Fruit fly (Drosophila melanogaster) whole organism, embryonic: Measurements from ENCODE around the gene CG15286.

Source experiments
- Atf-2 ChIP-seq: fragments of 200-800 bp; sonication (Bioruptor generic); optimal IDR thresholded peaks from 2 replicates; lab custom pipeline; 2016; ENCODE audit warnings: missing biosample characterization, missing genetic modification characterization
- C15 ChIP-seq: fragments of 200-800 bp; sonication (Bioruptor generic); IDR thresholded peaks from 3 replicates; pipeline ENCODE4 v1.3.6; 2022; ENCODE audit warnings: missing biosample characterization, missing genetic modification characterization
- CG10543 ChIP-seq: fragments of 200-800 bp; sonication (Bioruptor generic); optimal IDR thresholded peaks from 3 replicates; lab custom pipeline; 2017; ENCODE audit warnings: missing biosample characterization, mild to moderate bottlenecking, missing genetic modification characterization, moderate library complexity
- CG10565 ChIP-seq: fragments of 200-800 bp; sonication (Bioruptor generic); optimal IDR thresholded peaks from 3 replicates; lab custom pipeline; 2016; ENCODE audit warnings: missing biosample characterization, mild to moderate bottlenecking, missing genetic modification characterization
- CG11504 ChIP-seq: fragments of 200-800 bp; sonication (Bioruptor generic); optimal IDR thresholded peaks from 3 replicates; lab custom pipeline; 2019; ENCODE audit warnings: missing biosample characterization, mild to moderate bottlenecking, missing genetic modification characterization, moderate library complexity
- CG1233 ChIP-seq: fragments of 200-800 bp; sonication (Bioruptor generic); optimal IDR thresholded peaks from 4 replicates; lab custom pipeline; 2018; ENCODE audit warnings: missing biosample characterization, mild to moderate bottlenecking, missing genetic modification characterization
- CG12769 ChIP-seq: fragments of 200-800 bp; sonication (Bioruptor generic); optimal IDR thresholded peaks from 2 replicates; lab custom pipeline; 2019; ENCODE audit warnings: missing biosample characterization, mild to moderate bottlenecking, missing genetic modification characterization, moderate library complexity
- CG1529 ChIP-seq: fragments of 200-800 bp; sonication (Bioruptor generic); optimal IDR thresholded peaks from 3 replicates; lab custom pipeline; 2018; ENCODE audit warnings: missing biosample characterization, missing genetic modification characterization
- CG1647 ChIP-seq: fragments of 200-800 bp; sonication (Bioruptor generic); optimal IDR thresholded peaks from 3 replicates; lab custom pipeline; 2016; ENCODE audit warnings: missing biosample characterization, missing genetic modification characterization
- CG16813 ChIP-seq: fragments of 200-800 bp; sonication (Bioruptor generic); IDR thresholded peaks from 3 replicates; pipeline ENCODE4 v1.3.6; 2022; ENCODE audit warnings: missing biosample characterization, missing genetic modification characterization; ENCODE audit not compliant: partially characterized antibody
- CG2712 ChIP-seq: fragments of 200-800 bp; optimal IDR thresholded peaks from 3 replicates; lab custom pipeline; 2019; ENCODE audit warnings: missing biosample characterization, mild to moderate bottlenecking, missing genetic modification characterization, moderate library complexity
- CG30020 ChIP-seq: fragments of 200-800 bp; optimal IDR thresholded peaks from 2 replicates; lab custom pipeline; 2019; ENCODE audit warnings: missing biosample characterization, mild to moderate bottlenecking, missing genetic modification characterization, moderate library complexity
- CG30403 ChIP-seq: fragments of 200-800 bp; sonication (Bioruptor generic); optimal IDR thresholded peaks from 3 replicates; lab custom pipeline; 2016; ENCODE audit warnings: missing biosample characterization, missing genetic modification characterization
- CG31441 ChIP-seq: fragments of 200-800 bp; sonication (Bioruptor generic); IDR thresholded peaks from 2 replicates; pipeline ENCODE4 v1.3.6; 2022; ENCODE audit warnings: missing biosample characterization, missing genetic modification characterization
- CG34422 ChIP-seq: fragments of 200-800 bp; sonication (Bioruptor generic); IDR thresholded peaks from 3 replicates; pipeline ENCODE4 v1.3.6; 2022; ENCODE audit warnings: missing biosample characterization, missing genetic modification characterization
- CG4854 ChIP-seq: fragments of 200-800 bp; sonication (Bioruptor generic); optimal IDR thresholded peaks from 2 replicates; lab custom pipeline; 2016; ENCODE audit warnings: missing biosample characterization, missing genetic modification characterization, inconsistent platforms
- CG5180 ChIP-seq: fragments of 200-800 bp; sonication (Bioruptor generic); optimal IDR thresholded peaks from 3 replicates; lab custom pipeline; 2017; ENCODE audit warnings: missing biosample characterization, missing genetic modification characterization, mild to moderate bottlenecking, moderate library complexity, missing genetic modification reagents
- CG8089 ChIP-seq: fragments of 200-800 bp; sonication (Bioruptor generic); optimal IDR thresholded peaks from 3 replicates; lab custom pipeline; 2016; ENCODE audit warnings: missing biosample characterization, missing genetic modification characterization
- CG9932 ChIP-seq: fragments of 200-800 bp; sonication (Bioruptor generic); IDR thresholded peaks from 2 replicates; pipeline ENCODE4 v1.3.6; 2022; ENCODE audit warnings: missing biosample characterization, missing genetic modification characterization
- Dip3 ChIP-seq: fragments of 200-800 bp; sonication (Bioruptor generic); optimal IDR thresholded peaks from 3 replicates; lab custom pipeline; 2016; ENCODE audit warnings: missing biosample characterization, missing genetic modification characterization
- Dll ChIP-seq: fragments of 200-800 bp; sonication (Bioruptor generic); IDR thresholded peaks from 4 replicates; pipeline ENCODE4 v1.3.6; 2022; ENCODE audit warnings: missing biosample characterization, missing genetic modification characterization; ENCODE audit not compliant: partially characterized antibody
- Dp ChIP-seq: fragments of 200-800 bp; sonication (Bioruptor generic); optimal IDR thresholded peaks from 2 replicates; lab custom pipeline; 2018; ENCODE audit warnings: missing biosample characterization, mild to moderate bottlenecking, missing genetic modification characterization, moderate library complexity
- Dref ChIP-seq: fragments of 200-800 bp; sonication (Bioruptor generic); IDR thresholded peaks from 2 replicates; pipeline ENCODE4 v1.3.6; 2022; ENCODE audit warnings: missing biosample characterization, missing genetic modification characterization
- Drgx ChIP-seq: fragments of 200-800 bp; sonication (Bioruptor generic); IDR thresholded peaks from 2 replicates; pipeline ENCODE4 v1.3.6; 2022; ENCODE audit warnings: missing biosample characterization, missing genetic modification characterization
- Elba2 ChIP-seq: fragments of 200-800 bp; sonication (Bioruptor generic); optimal IDR thresholded peaks from 3 replicates; lab custom pipeline; 2016; ENCODE audit warnings: missing biosample characterization, missing genetic modification characterization
- HHEX ChIP-seq: fragments of 200-800 bp; sonication (Bioruptor generic); optimal IDR thresholded peaks from 3 replicates; lab custom pipeline; 2017; ENCODE audit warnings: missing biosample characterization, mild to moderate bottlenecking, missing genetic modification characterization, missing genetic modification reagents
- HLH3B ChIP-seq: fragments of 200-800 bp; sonication (Bioruptor generic); IDR thresholded peaks from 2 replicates; pipeline ENCODE4 v1.3.6; 2022; ENCODE audit warnings: missing biosample characterization, missing genetic modification characterization
- Hsf ChIP-seq: fragments of 200-800 bp; sonication (Bioruptor generic); optimal IDR thresholded peaks from 3 replicates; lab custom pipeline; 2016; ENCODE audit warnings: missing biosample characterization, missing genetic modification characterization
- Med ChIP-seq: fragments of 200-800 bp; sonication (Bioruptor generic); peaks from one replicate; lab custom pipeline; 2016; ENCODE audit warnings: missing biosample characterization, missing genetic modification characterization, mild to moderate bottlenecking, inconsistent platforms, moderate library complexity
- Scr ChIP-seq: fragments of 200-800 bp; sonication (Bioruptor generic); IDR thresholded peaks from 2 replicates; pipeline ENCODE4 v1.3.6; 2022; ENCODE audit warnings: missing biosample characterization, missing genetic modification characterization; ENCODE audit not compliant: partially characterized antibody
- Vsx1 ChIP-seq: fragments of 200-800 bp; sonication (Bioruptor generic); optimal IDR thresholded peaks from 2 replicates; lab custom pipeline; 2017; ENCODE audit warnings: missing biosample characterization, mild to moderate bottlenecking, missing genetic modification characterization, missing genetic modification reagents
- bab2 ChIP-seq: fragments of 200-800 bp; sonication (Bioruptor generic); optimal IDR thresholded peaks from 2 replicates; lab custom pipeline; 2016; ENCODE audit warnings: missing biosample characterization, missing genetic modification characterization
- br ChIP-seq: fragments of >200 bp; optimal IDR thresholded peaks from 2 replicates; lab custom pipeline; 2017
- chinmo ChIP-seq: fragments of 200-800 bp; sonication (Bioruptor generic); IDR thresholded peaks from 4 replicates; pipeline ENCODE4 v1.3.6; 2022; ENCODE audit warnings: missing biosample characterization, missing genetic modification characterization; ENCODE audit not compliant: partially characterized antibody
- dmrt11E ChIP-seq: fragments of 200-800 bp; sonication (Bioruptor generic); optimal IDR thresholded peaks from 3 replicates; lab custom pipeline; 2018; ENCODE audit warnings: missing biosample characterization, mild to moderate bottlenecking, missing genetic modification characterization, moderate library complexity
- eyg ChIP-seq: fragments of 200-800 bp; sonication (Bioruptor generic); optimal IDR thresholded peaks from 3 replicates; lab custom pipeline; 2016; ENCODE audit warnings: missing biosample characterization, missing genetic modification characterization
- hb ChIP-seq: fragments of 200-800 bp; sonication (Bioruptor generic); IDR thresholded peaks from 3 replicates; pipeline ENCODE4 v1.3.6; 2022; ENCODE audit warnings: missing biosample characterization, missing genetic modification characterization; ENCODE audit not compliant: partially characterized antibody
- ind ChIP-seq: fragments of 200-800 bp; sonication (Bioruptor generic); optimal IDR thresholded peaks from 3 replicates; lab custom pipeline; 2016; ENCODE audit warnings: missing biosample characterization, missing genetic modification characterization
- insv ChIP-seq, 2 experiments: fragments of 200-800 bp; sonication (Bioruptor generic); optimal IDR thresholded peaks; 3 replicates each; lab custom pipeline; 2016 to 2018; ENCODE audit warnings: missing biosample characterization in 2 of 2, missing genetic modification characterization in 2 of 2
- onecut ChIP-seq: fragments of 200-800 bp; sonication (Bioruptor generic); IDR thresholded peaks from 2 replicates; pipeline ENCODE4 v1.3.6; 2022; ENCODE audit warnings: missing biosample characterization, missing genetic modification characterization
- org-1 ChIP-seq: fragments of 200-800 bp; sonication (Bioruptor generic); optimal IDR thresholded peaks from 2 replicates; lab custom pipeline; 2017; ENCODE audit warnings: missing biosample characterization, missing genetic modification characterization
- peb ChIP-seq: fragments of 200-800 bp; sonication (Bioruptor generic); IDR thresholded peaks from 2 replicates; pipeline ENCODE4 v1.3.6; 2022; ENCODE audit warnings: missing biosample characterization, missing genetic modification characterization
- pnt ChIP-seq: fragments of 200-800 bp; sonication (Bioruptor generic); optimal IDR thresholded peaks from 3 replicates; lab custom pipeline; 2016; ENCODE audit warnings: missing biosample characterization, missing genetic modification characterization
- pzg ChIP-seq: fragments of 200-800 bp; sonication (Bioruptor generic); optimal IDR thresholded peaks from 3 replicates; lab custom pipeline; 2018; ENCODE audit warnings: missing biosample characterization, mild to moderate bottlenecking, missing genetic modification characterization, moderate library complexity
- row ChIP-seq: fragments of 200-800 bp; sonication (Bioruptor generic); IDR thresholded peaks from 3 replicates; pipeline ENCODE4 v1.3.6; 2022; ENCODE audit warnings: missing biosample characterization, missing genetic modification characterization
- run ChIP-seq: fragments of 200-800 bp; sonication (Bioruptor generic); optimal IDR thresholded peaks from 3 replicates; lab custom pipeline; 2018; ENCODE audit warnings: missing biosample characterization, mild to moderate bottlenecking, missing genetic modification characterization
- sens ChIP-seq: fragments of 200-800 bp; sonication (Bioruptor generic); peaks from one replicate; lab custom pipeline; 2016; ENCODE audit warnings: missing biosample characterization, missing genetic modification characterization
- sna ChIP-seq: fragments of 200-800 bp; sonication (Bioruptor generic); IDR thresholded peaks from 2 replicates; pipeline ENCODE4 v1.3.6; 2022; ENCODE audit warnings: missing biosample characterization, missing genetic modification characterization; ENCODE audit not compliant: partially characterized antibody
- sr ChIP-seq: fragments of 200-800 bp; sonication (Bioruptor generic); IDR thresholded peaks from 3 replicates; pipeline ENCODE4 v1.3.6; 2022; ENCODE audit warnings: missing biosample characterization, missing genetic modification characterization

CG15286 gene

DNA sequence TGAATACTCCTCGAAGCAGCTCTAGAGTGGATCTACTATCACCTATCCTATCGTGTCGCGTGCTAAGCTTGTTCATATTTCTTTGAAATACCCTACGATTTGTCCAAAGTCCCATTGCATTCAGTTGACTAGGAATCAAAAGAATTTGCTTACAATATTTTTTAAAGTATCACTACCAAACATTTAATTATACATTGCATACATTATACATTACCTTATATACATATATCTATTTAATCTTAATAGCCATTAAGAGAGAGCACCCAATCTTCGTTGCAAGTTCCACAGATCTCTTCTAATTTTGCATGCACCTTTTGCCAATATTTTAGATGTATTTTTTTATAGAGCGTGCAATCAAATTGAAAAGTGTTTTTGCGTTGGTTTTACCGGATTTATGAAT, 19.4 kb upstream of the CG15286 start:
- TF ChIP-seq CG11504 (tag; lab: Kevin White, UChicago): peak; percentile 12
- peak; percentile 49 for TF ChIP-seq Drgx (GFP tag; lab: Robert Waterston, UW)
- 0 out of 3 replicates have a peak, but pooled peaks have one; percentile 11 for TF ChIP-seq row (GFP tag; lab: Robert Waterston, UW)
- TF ChIP-seq chinmo (GFP tag; lab: Robert Waterston, UW): 0 out of 4 replicates have a peak, but pooled peaks have one; percentile 14
- TF ChIP-seq CG30403 (GFP tag; lab: Kevin White, UChicago): no peak
- TF ChIP-seq HLH3B: peak; percentile 32; the same call in 1 of the 2 replicates
- TF ChIP-seq, all 482 proteins: peak for 5

DNA sequence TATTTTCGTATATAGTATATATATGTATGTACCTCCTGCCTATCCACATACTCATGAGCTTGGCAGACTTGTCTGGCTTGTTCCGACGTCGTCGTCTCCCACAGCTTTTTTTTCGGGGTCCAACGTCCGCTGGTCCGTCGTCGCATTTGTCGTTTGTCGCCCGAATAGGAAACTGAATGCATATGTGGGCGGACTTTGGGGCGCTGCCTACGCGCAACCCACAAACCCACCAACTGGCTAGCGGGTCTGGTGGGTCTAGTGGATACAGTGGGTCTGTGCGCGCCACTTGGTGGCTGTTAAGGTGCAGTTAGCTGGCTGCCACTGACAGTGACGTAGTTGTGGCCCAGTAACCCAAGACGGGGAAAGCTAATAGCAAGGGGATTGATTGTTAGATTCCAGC, 19.0 kb upstream of the CG15286 start:
- TF ChIP-seq dmrt11E (no peak), sr (peak; percentile 97), CG1233 (GFP tag; lab: Kevin White, UChicago) (no peak), CG1647 (no peak), CG31441 (GFP tag; lab: Robert Waterston, UW) (no peak), CG1529 (no peak), peb (GFP tag; lab: Robert Waterston, UW) (no peak), CG5180 (GFP tag; lab: Kevin White, UChicago) (no peak), Med (GFP tag; lab: Kevin White, UChicago) (peak; percentile 11)

DNA sequence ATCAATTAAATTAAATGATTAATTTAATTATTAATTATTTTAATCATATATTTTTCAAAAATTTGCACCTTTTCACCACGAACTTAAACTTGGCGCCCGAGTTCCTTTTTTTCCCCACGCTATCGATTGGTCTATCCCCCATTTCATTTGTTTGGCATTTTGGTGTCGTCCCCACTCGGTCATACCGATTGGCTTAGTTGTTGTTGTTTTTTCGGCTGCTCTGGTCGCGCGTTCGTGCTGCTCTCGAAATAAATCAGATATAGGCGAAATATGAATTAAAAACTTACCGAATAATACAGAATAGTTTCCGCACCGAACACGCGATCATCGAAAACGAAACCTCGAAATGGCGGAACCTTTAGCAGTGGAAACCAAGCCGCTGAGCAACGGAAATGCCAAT, 4.1 kb upstream of the CG15286 start, which contains the start of gene CG33090:
Gene CG33090 (plus strand): TSS at position 194 of the 400 bp plus-strand sequence.
- no peak for TF ChIP-seq Dip3
- TF ChIP-seq org-1 (GFP tag; lab: Kevin White, UChicago): no peak
- TF ChIP-seq CG16813: no peak
- TF ChIP-seq CG8089 (GFP tag; lab: Kevin White, UChicago): no peak
- TF ChIP-seq CG10543 (GFP tag; lab: Kevin White, UChicago): no peak
- no peak for TF ChIP-seq C15
- peak; percentile 18; the same call in 1 of the 2 replicates for TF ChIP-seq sna
- no peak for TF ChIP-seq Atf-2
- TF ChIP-seq CG2712 (tag; lab: Kevin White, UChicago): no peak
- peak; percentile 32 for TF ChIP-seq sens (GFP tag; lab: Kevin White, UChicago)
- peak; percentile 89 for TF ChIP-seq Dp (GFP tag; lab: Kevin White, UChicago)
- no peak for TF ChIP-seq CG12769 (tag; lab: Kevin White, UChicago)
- TF ChIP-seq CG30020 (tag; lab: Kevin White, UChicago): no peak
- no peak for TF ChIP-seq CG10565 (GFP tag; lab: Kevin White, UChicago)
- TF ChIP-seq onecut (GFP tag; lab: Robert Waterston, UW): peak; percentile 44
- no peak for TF ChIP-seq insv (GFP tag; optimal IDR thresholded peaks at IDR 0.05; lab: Kevin White, UChicago)
- TF ChIP-seq CG9932: no peak
- no peak for TF ChIP-seq run (tag; lab: Kevin White, UChicago)
- TF ChIP-seq eyg: no peak
- peak; percentile 44; the same call in 1 of the 3 replicates for TF ChIP-seq CG34422
- TF ChIP-seq br: no peak
- TF ChIP-seq pnt (GFP tag; lab: Kevin White, UChicago): no peak
- TF ChIP-seq hb (GFP tag; lab: Robert Waterston, UW): no peak
- TF ChIP-seq Dll (GFP tag; lab: Robert Waterston, UW): 0 out of 4 replicates have a peak, but pooled peaks have one; percentile 29
- TF ChIP-seq Vsx1: no peak
- TF ChIP-seq pzg (GFP tag; lab: Kevin White, UChicago): peak; percentile 45
- no peak for TF ChIP-seq HHEX (GFP tag; lab: Kevin White, UChicago)
- no peak for TF ChIP-seq ind (GFP tag; lab: Kevin White, UChicago)
- TF ChIP-seq bab2 (GFP tag; lab: Kevin White, UChicago): no peak
- TF ChIP-seq Elba2 (GFP tag; lab: Kevin White, UChicago): no peak
- peak; percentile 61 for TF ChIP-seq Dref (GFP tag; lab: Robert Waterston, UW)
- TF ChIP-seq Hsf: no peak
- TF ChIP-seq Scr: 0 out of 2 replicates have a peak, but pooled peaks have one; percentile 21
- no peak for TF ChIP-seq CG4854 (GFP tag; lab: Kevin White, UChicago)
